Worm (Caenorhabditis elegans) whole organism, L3 larva: Measurements from ENCODE around the gene Y51A2D.18.

Source experiments
- R02D3.7 ChIP-seq: fragments of 150-350 bp; optimal IDR thresholded peaks from 2 replicates; lab custom pipeline; 2014; ENCODE audit warnings: missing biosample characterization, missing genetic modification characterization
- ZK546.5 ChIP-seq: sonication (generic microtip); optimal IDR thresholded peaks from 2 replicates; lab custom pipeline; 2017; ENCODE audit warnings: missing biosample characterization, missing genetic modification characterization
- aly-2 ChIP-seq: fragments of 150-350 bp; optimal IDR thresholded peaks from 2 replicates; lab custom pipeline; 2014; ENCODE audit warnings: missing biosample characterization, missing genetic modification characterization
- ama-1 ChIP-seq: fragments of 150-350 bp; optimal IDR thresholded peaks from 2 replicates; lab custom pipeline; 2018
- ceh-16 ChIP-seq: sonication (generic microtip); optimal IDR thresholded peaks from 2 replicates; lab custom pipeline; 2017; ENCODE audit warnings: missing biosample characterization, missing genetic modification characterization
- ceh-28 ChIP-seq: fragments of 150-350 bp; optimal IDR thresholded peaks from 2 replicates; lab custom pipeline; 2014; ENCODE audit warnings: missing biosample characterization, missing genetic modification reagents, missing genetic modification characterization
- ceh-82 ChIP-seq: fragments of 150-350 bp; optimal IDR thresholded peaks from 2 replicates; lab custom pipeline; 2014; ENCODE audit warnings: missing biosample characterization, missing genetic modification characterization
- daf-12 ChIP-seq: fragments of 150-350 bp; optimal IDR thresholded peaks from 2 replicates; lab custom pipeline; 2014; ENCODE audit warnings: missing biosample characterization, missing genetic modification reagents, missing genetic modification characterization
- egl-27 ChIP-seq: sonication (generic microtip); optimal IDR thresholded peaks from 4 replicates; lab custom pipeline; 2017; ENCODE audit warnings: missing biosample characterization, missing genetic modification reagents, missing genetic modification characterization
- egl-5 ChIP-seq: fragments of 150-350 bp; optimal IDR thresholded peaks from 2 replicates; lab custom pipeline; 2017; ENCODE audit warnings: missing biosample characterization, missing genetic modification reagents, missing genetic modification characterization, inconsistent platforms
- elt-1 ChIP-seq: fragments of 150-350 bp; optimal IDR thresholded peaks from 2 replicates; lab custom pipeline; 2014; ENCODE audit warnings: missing biosample characterization, missing genetic modification characterization
- elt-2 ChIP-seq: sonication (generic microtip); optimal IDR thresholded peaks from 2 replicates; lab custom pipeline; 2016; ENCODE audit warnings: missing genetic modification reagents, mild to moderate bottlenecking, missing genetic modification characterization, missing compliant biosample characterization
- elt-3 ChIP-seq, 3 experiments: fragments of 150-350 bp in 1 of 3; sonication (generic microtip) in 2 of 3; optimal IDR thresholded peaks; 2 replicates in 2 of 3; 4 replicates in 1 of 3; lab custom pipeline; 2014 to 2017; ENCODE audit warnings: missing biosample characterization in 3 of 3, missing genetic modification characterization in 3 of 3
- eor-1 ChIP-seq, 2 experiments: fragments of 150-350 bp; optimal IDR thresholded peaks; 2 replicates each; lab custom pipeline; 2014 to 2018; ENCODE audit warnings: missing biosample characterization in 2 of 2, missing genetic modification characterization in 2 of 2
- fkh-10 ChIP-seq: sonication (generic microtip); optimal IDR thresholded peaks from 2 replicates; lab custom pipeline; 2017; ENCODE audit warnings: missing biosample characterization, missing genetic modification reagents, missing genetic modification characterization
- fkh-2 ChIP-seq: fragments of 150-350 bp; optimal IDR thresholded peaks from 2 replicates; lab custom pipeline; 2014; ENCODE audit warnings: missing biosample characterization, missing genetic modification reagents, missing genetic modification characterization
- fos-1 ChIP-seq: fragments of 150-350 bp; optimal IDR thresholded peaks from 2 replicates; lab custom pipeline; 2014; ENCODE audit warnings: missing biosample characterization, missing genetic modification characterization
- hmg-11 ChIP-seq: sonication (generic microtip); optimal IDR thresholded peaks from 2 replicates; lab custom pipeline; 2016; ENCODE audit warnings: missing genetic modification characterization, missing compliant biosample characterization
- jun-1 ChIP-seq: fragments of 150-350 bp; optimal IDR thresholded peaks from 2 replicates; lab custom pipeline; 2014; ENCODE audit warnings: missing biosample characterization, missing genetic modification reagents, missing genetic modification characterization
- lin-15B ChIP-seq: fragments of 150-350 bp; optimal IDR thresholded peaks from 2 replicates; lab custom pipeline; 2014; ENCODE audit warnings: missing biosample characterization, missing genetic modification characterization
- lin-39 ChIP-seq: fragments of 150-350 bp; optimal IDR thresholded peaks from 2 replicates; lab custom pipeline; 2018; ENCODE audit warnings: missing biosample characterization, missing genetic modification reagents, missing genetic modification characterization
- mdl-1 ChIP-seq: fragments of 150-350 bp; optimal IDR thresholded peaks from 2 replicates; lab custom pipeline; 2014; ENCODE audit warnings: missing biosample characterization, missing genetic modification characterization
- mml-1 ChIP-seq: fragments of 150-350 bp; sonication (generic microtip); optimal IDR thresholded peaks from 3 replicates; lab custom pipeline; 2014; ENCODE audit warnings: missing biosample characterization, missing genetic modification characterization
- nfya-1 ChIP-seq: sonication (generic microtip); optimal IDR thresholded peaks from 2 replicates; lab custom pipeline; 2017; ENCODE audit warnings: missing genetic modification characterization, mild to moderate bottlenecking, missing compliant biosample characterization, antibody characterized with exemption, moderate library complexity; ENCODE audit not compliant: insufficient read depth
- nhr-11 ChIP-seq: fragments of 150-350 bp; optimal IDR thresholded peaks from 2 replicates; lab custom pipeline; 2014; ENCODE audit warnings: missing biosample characterization, missing genetic modification characterization
- nhr-23 ChIP-seq: fragments of 150-350 bp; optimal IDR thresholded peaks from 2 replicates; lab custom pipeline; 2014; ENCODE audit warnings: missing biosample characterization, missing genetic modification reagents, missing genetic modification characterization
- nhr-237 ChIP-seq: fragments of 150-350 bp; optimal IDR thresholded peaks from 2 replicates; lab custom pipeline; 2014; ENCODE audit warnings: missing biosample characterization, missing genetic modification characterization
- nhr-25 ChIP-seq: sonication (generic microtip); optimal IDR thresholded peaks from 2 replicates; lab custom pipeline; 2017; ENCODE audit warnings: missing biosample characterization, missing genetic modification characterization
- nhr-28 ChIP-seq: fragments of 150-350 bp; optimal IDR thresholded peaks from 2 replicates; lab custom pipeline; 2014; ENCODE audit warnings: missing biosample characterization, missing genetic modification characterization
- nhr-43 ChIP-seq: sonication (generic microtip); optimal IDR thresholded peaks from 2 replicates; lab custom pipeline; 2016; ENCODE audit warnings: mild to moderate bottlenecking, missing genetic modification characterization, missing compliant biosample characterization; ENCODE audit not compliant: poor library complexity, severe bottlenecking
- nhr-67 ChIP-seq: fragments of 150-350 bp; optimal IDR thresholded peaks from 2 replicates; lab custom pipeline; 2014; ENCODE audit warnings: missing biosample characterization, missing genetic modification characterization
- nhr-77 ChIP-seq: fragments of 150-350 bp; optimal IDR thresholded peaks from 2 replicates; lab custom pipeline; 2014; ENCODE audit warnings: missing biosample characterization, missing genetic modification characterization
- pha-4 ChIP-seq: fragments of 150-350 bp; optimal IDR thresholded peaks from 2 replicates; lab custom pipeline; 2014; ENCODE audit warnings: missing biosample characterization, missing genetic modification reagents, missing genetic modification characterization
- pqm-1 ChIP-seq: fragments of 150-350 bp; optimal IDR thresholded peaks from 2 replicates; lab custom pipeline; 2017; ENCODE audit warnings: missing biosample characterization, missing genetic modification characterization, inconsistent platforms
- sea-2 ChIP-seq: fragments of 150-350 bp; sonication (generic microtip); optimal IDR thresholded peaks from 4 replicates; lab custom pipeline; 2014; ENCODE audit warnings: missing biosample characterization, missing genetic modification reagents, missing genetic modification characterization
- snpc-4 ChIP-seq: fragments of 150-350 bp; optimal IDR thresholded peaks from 2 replicates; lab custom pipeline; 2014; ENCODE audit warnings: missing biosample characterization, missing genetic modification characterization
- tbx-2 ChIP-seq: sonication (generic microtip); optimal IDR thresholded peaks from 2 replicates; lab custom pipeline; 2016; ENCODE audit warnings: mild to moderate bottlenecking, missing genetic modification characterization, missing compliant biosample characterization
- unc-39 ChIP-seq: sonication (generic microtip); optimal IDR thresholded peaks from 4 replicates; lab custom pipeline; 2017; ENCODE audit warnings: missing biosample characterization, missing genetic modification characterization
- unc-62 ChIP-seq: fragments of 150-350 bp; sonication (generic microtip); optimal IDR thresholded peaks from 4 replicates; lab custom pipeline; 2014; ENCODE audit warnings: missing biosample characterization, missing genetic modification reagents, missing genetic modification characterization
- zag-1 ChIP-seq: fragments of 150-350 bp; optimal IDR thresholded peaks from 2 replicates; lab custom pipeline; 2014; ENCODE audit warnings: missing biosample characterization, missing genetic modification characterization
- ztf-11 ChIP-seq: fragments of 150-350 bp; optimal IDR thresholded peaks from 2 replicates; lab custom pipeline; 2014; ENCODE audit warnings: missing biosample characterization, missing genetic modification characterization

Y51A2D.18 gene

ce11 chrV:18490284-18490832 is 3.3 kb upstream of the Y51A2D.18 start:
- TF ChIP-seq nhr-237 = no peak
- TF ChIP-seq elt-3 (tag; optimal IDR thresholded peaks at IDR 0.05; lab: Kevin White, UChicago) = no peak
- no peak for TF ChIP-seq sea-2 (GFP tag; lab: Kevin White, UChicago)
- no peak for TF ChIP-seq pha-4 (tag; lab: Kevin White, UChicago)
- TF ChIP-seq nhr-28 (tag; lab: Kevin White, UChicago) = no peak
- peak; percentile 51 for TF ChIP-seq fkh-10
- peak; percentile 36 for TF ChIP-seq elt-1 (tag; lab: Kevin White, UChicago)
- TF ChIP-seq hmg-11 = peak; percentile 65
- no peak for TF ChIP-seq unc-39 (tag; lab: Kevin White, UChicago)
- TF ChIP-seq daf-12 (tag; lab: Kevin White, UChicago) = no peak
- TF ChIP-seq nhr-25 (tag; lab: Kevin White, UChicago) = no peak
- TF ChIP-seq pqm-1 (tag; lab: Kevin White, UChicago) = no peak
- TF ChIP-seq unc-62 = no peak
- TF ChIP-seq egl-27 (tag; lab: Kevin White, UChicago) = no peak
- no peak for TF ChIP-seq nhr-67 (tag; lab: Kevin White, UChicago)
- TF ChIP-seq tbx-2 (tag; lab: Kevin White, UChicago) = no peak
- TF ChIP-seq ceh-82 = no peak
- TF ChIP-seq mml-1 (tag; lab: Kevin White, UChicago) = no peak
- TF ChIP-seq mdl-1 = no peak
- no peak for TF ChIP-seq aly-2 (tag; lab: Kevin White, UChicago)
- TF ChIP-seq ztf-11 (tag; lab: Kevin White, UChicago) = no peak
- TF ChIP-seq snpc-4 = peak; percentile 31
- TF ChIP-seq zag-1 (tag; lab: Kevin White, UChicago) = no peak
- TF ChIP-seq lin-39 (tag; lab: Kevin White, UChicago) = peak; percentile 78
- TF ChIP-seq egl-5 (tag; lab: Kevin White, UChicago) = no peak
- no peak for TF ChIP-seq jun-1 (tag; lab: Kevin White, UChicago)
- no peak for TF ChIP-seq ceh-16
- TF ChIP-seq nhr-23 (tag; lab: Kevin White, UChicago) = no peak
- TF ChIP-seq eor-1 (tag; optimal IDR thresholded peaks at IDR 0.05; lab: Kevin White, UChicago) = no peak
- TF ChIP-seq lin-15B (tag; lab: Kevin White, UChicago) = peak; percentile 33
- TF ChIP-seq ceh-28 (tag; lab: Kevin White, UChicago) = no peak
- no peak for TF ChIP-seq elt-2
- no peak for TF ChIP-seq fkh-2
- TF ChIP-seq R02D3.7 (tag; lab: Kevin White, UChicago) = no peak
- TF ChIP-seq nfya-1 (tag; lab: Kevin White, UChicago) = peak; percentile 73

- TF ChIP-seq elt-1 (tag; lab: Kevin White, UChicago) = no peak
- no peak for TF ChIP-seq sea-2 (GFP tag; lab: Kevin White, UChicago)
- TF ChIP-seq ztf-11 (tag; lab: Kevin White, UChicago) = no peak
- TF ChIP-seq ama-1 (lab: Kevin White, UChicago) = no peak
- no peak for TF ChIP-seq egl-5 (tag; lab: Kevin White, UChicago)
- no peak for TF ChIP-seq pqm-1 (tag; lab: Kevin White, UChicago)
- TF ChIP-seq jun-1 (tag; lab: Kevin White, UChicago) = no peak
- no peak for TF ChIP-seq ceh-28 (tag; lab: Kevin White, UChicago)
- TF ChIP-seq fos-1 (tag; lab: Kevin White, UChicago) = no peak
- TF ChIP-seq nhr-11 (tag; lab: Kevin White, UChicago) = no peak
- TF ChIP-seq nhr-43 = no peak
- no peak for TF ChIP-seq nhr-237
- TF ChIP-seq ZK546.5 (tag; lab: Kevin White, UChicago) = no peak
Observed at ce11 chrV:18480231-18480630, 6.8 kb downstream of the Y51A2D.18 start, which contains the start of gene srh-178. Gene srh-178, minus strand, starts transcription at chrV:18480331.

- TF ChIP-seq nhr-77 (no peak), daf-12 (tag; lab: Kevin White, UChicago) (no peak), R02D3.7 (tag; lab: Kevin White, UChicago) (no peak), fos-1 (tag; lab: Kevin White, UChicago) (no peak)
Observed at ce11 chrV:18476090-18476489, 11.0 kb downstream of the Y51A2D.18 start, which contains the start of gene srh-179. Gene srh-179, plus strand, starts transcription at chrV:18476390.
